Worm (Caenorhabditis elegans) whole organism, L1 larva: Measurements from ENCODE around the gene nhr-206.
A peak's percentile ranks its signal among the peaks of the same experiment; 100 is the strongest.

Experiments used
- alr-1 ChIP-seq: fragments of 200-800 bp; sonication (Bioruptor generic); optimal IDR thresholded peaks from 2 replicates; lab custom pipeline; 2018; ENCODE audit warnings: borderline replicate concordance, mild to moderate bottlenecking, missing genetic modification characterization, missing compliant biosample characterization
- ceh-63 ChIP-seq: fragments of 200-800 bp; sonication (Bioruptor generic); optimal IDR thresholded peaks from 2 replicates; lab custom pipeline; 2018; ENCODE audit warnings: mild to moderate bottlenecking, missing genetic modification characterization, missing compliant biosample characterization
- ceh-90 ChIP-seq: sonication (generic microtip); optimal IDR thresholded peaks from 2 replicates; lab custom pipeline; 2016; ENCODE audit warnings: missing genetic modification characterization, missing compliant biosample characterization
- efl-1 ChIP-seq, 4 experiments: fragments of 150-350 bp; optimal IDR thresholded peaks in 3 of 4; peaks in 1 of 4; 1 replicate in 1 of 4; 2 replicates in 3 of 4; lab custom pipeline; 2014; ENCODE audit warnings: missing biosample characterization in 2 of 4, missing genetic modification characterization in 2 of 4, missing genetic modification reagents in 2 of 4
- egl-27 ChIP-seq, 2 experiments: fragments of 150-350 bp in 1 of 2; sonication (generic microtip); optimal IDR thresholded peaks; 3 replicates each; lab custom pipeline; 2017 to 2018; ENCODE audit warnings: missing biosample characterization in 2 of 2, missing genetic modification characterization in 2 of 2, missing genetic modification reagents in 2 of 2
- elt-2 ChIP-seq: sonication (generic microtip); optimal IDR thresholded peaks from 2 replicates; lab custom pipeline; 2016; ENCODE audit warnings: missing genetic modification characterization, mild to moderate bottlenecking, inconsistent platforms, missing compliant biosample characterization, missing genetic modification reagents
- ets-5 ChIP-seq: fragments of 200-800 bp; sonication (Bioruptor generic); IDR thresholded peaks from 2 replicates; pipeline ENCODE4 v1.3.6; 2022; ENCODE audit warnings: missing genetic modification characterization, missing compliant biosample characterization
- jun-1 ChIP-seq: fragments of 150-350 bp; optimal IDR thresholded peaks from 2 replicates; lab custom pipeline; 2014; ENCODE audit warnings: missing biosample characterization, missing genetic modification reagents, missing genetic modification characterization
- lin-35 ChIP-seq, 2 experiments: fragments of 150-350 bp; optimal IDR thresholded peaks; 2 replicates each; lab custom pipeline; 2014; ENCODE audit warnings: missing biosample characterization in 2 of 2, missing genetic modification characterization in 2 of 2, missing genetic modification reagents in 2 of 2
- mab-9 ChIP-seq: fragments of 200-800 bp; sonication (Bioruptor generic); IDR thresholded peaks from 2 replicates; pipeline ENCODE4 v1.3.6; 2022; ENCODE audit warnings: missing genetic modification reagents, missing genetic modification characterization, missing compliant biosample characterization
- mdl-1 ChIP-seq, 2 experiments: fragments of 150-350 bp; optimal IDR thresholded peaks; 2 replicates each; lab custom pipeline; 2014 to 2017; ENCODE audit warnings: missing biosample characterization in 2 of 2, missing genetic modification characterization in 2 of 2, inconsistent platforms in 1 of 2
- nhr-20 ChIP-seq: sonication (generic microtip); optimal IDR thresholded peaks from 2 replicates; lab custom pipeline; 2016; ENCODE audit warnings: mild to moderate bottlenecking, missing genetic modification characterization, missing compliant biosample characterization
- nhr-84 ChIP-seq: sonication (generic microtip); optimal IDR thresholded peaks from 2 replicates; lab custom pipeline; 2017; ENCODE audit warnings: missing biosample characterization, missing genetic modification characterization
- nhr-85 ChIP-seq: sonication (generic microtip); peaks from one replicate; lab custom pipeline; 2016; ENCODE audit warnings: missing genetic modification characterization, inconsistent platforms, missing compliant biosample characterization
- pqm-1 ChIP-seq: sonication (generic microtip); optimal IDR thresholded peaks from 3 replicates; lab custom pipeline; 2017; ENCODE audit warnings: missing biosample characterization, missing genetic modification characterization
- skn-1 ChIP-seq: fragments of 150-350 bp; optimal IDR thresholded peaks from 2 replicates; lab custom pipeline; 2014; ENCODE audit warnings: missing biosample characterization, missing genetic modification characterization
- sup-37 ChIP-seq: fragments of 200-800 bp; sonication (Bioruptor generic); optimal IDR thresholded peaks from 2 replicates; lab custom pipeline; 2018; ENCODE audit warnings: mild to moderate bottlenecking, missing genetic modification characterization, missing compliant biosample characterization
- tlp-1 ChIP-seq: fragments of 150-350 bp; optimal IDR thresholded peaks from 2 replicates; lab custom pipeline; 2014; ENCODE audit warnings: missing biosample characterization, missing genetic modification characterization
- unc-62 ChIP-seq: fragments of 150-350 bp; optimal IDR thresholded peaks from 2 replicates; lab custom pipeline; 2014; ENCODE audit warnings: missing biosample characterization, missing genetic modification reagents, missing genetic modification characterization
- xbp-1 ChIP-seq: sonication (generic microtip); optimal IDR thresholded peaks from 2 replicates; lab custom pipeline; 2016; ENCODE audit warnings: missing genetic modification characterization, missing compliant biosample characterization

The nhr-206 gene

ce11 chrV:12137942-12138341 is 46.1 kb downstream of the nhr-206 start:
- no peak for TF ChIP-seq xbp-1 (tag; lab: Kevin White, UChicago)
- no peak for TF ChIP-seq lin-35 (GFP tag; optimal IDR thresholded peaks at IDR 0.05; lab: Kevin White, UChicago)
- TF ChIP-seq ceh-90, result no peak
- no peak for TF ChIP-seq efl-1 (optimal IDR thresholded peaks at IDR 0.05; lab: Kevin White, UChicago)
- TF ChIP-seq efl-1 (GFP tag; optimal IDR thresholded peaks at IDR 0.05 in 1 of 2; lab: Kevin White, UChicago), result no peak
- TF ChIP-seq alr-1 (tag; lab: Kevin White, UChicago), result no peak
- TF ChIP-seq mab-9, result no peak
- TF ChIP-seq nhr-84 (tag; lab: Kevin White, UChicago), result no peak
- no peak for TF ChIP-seq unc-62 (GFP tag; lab: Kevin White, UChicago)
- no peak for TF ChIP-seq egl-27 (tag; optimal IDR thresholded peaks at IDR 0.05; lab: Kevin White, UChicago)
- TF ChIP-seq elt-2 (tag; lab: Kevin White, UChicago), result no peak
- TF ChIP-seq sup-37 (GFP tag; lab: Kevin White, UChicago), result no peak
- TF ChIP-seq nhr-20 (tag; lab: Kevin White, UChicago), result no peak
- TF ChIP-seq skn-1 (tag; lab: Kevin White, UChicago), result no peak
- TF ChIP-seq, all 84 proteins: peak for 0

ce11 chrV:12140625-12141024 is 48.8 kb downstream of the nhr-206 start, which contains the start of gene C27A7.3:
C27A7.3 (plus strand) TSS chrV:12140925.
- TF ChIP-seq ets-5 (GFP tag; lab: Robert Waterston, UW) (no peak), ceh-63 (GFP tag; lab: Kevin White, UChicago) (no peak), tlp-1 (tag; lab: Kevin White, UChicago) (no peak), mdl-1 (tag; optimal IDR thresholded peaks at IDR 0.05; lab: Kevin White, UChicago) (no peak), nhr-85 (tag; lab: Kevin White, UChicago) (no peak), efl-1 (optimal IDR thresholded peaks at IDR 0.05; lab: Kevin White, UChicago) (no peak), efl-1 (GFP tag; optimal IDR thresholded peaks at IDR 0.05 in 1 of 2; lab: Kevin White, UChicago) (peak in 1 of 2 experiments; percentile 27), pqm-1 (tag; lab: Kevin White, UChicago) (no peak), jun-1 (tag; lab: Kevin White, UChicago) (no peak)
